Worm (Caenorhabditis elegans) whole organism, L1 larva: Measurements from ENCODE around the gene ZK470.2.

ENCODE experiments used
- C16A3.4 ChIP-seq: fragments of 150-350 bp; optimal IDR thresholded peaks from 2 replicates; lab custom pipeline; 2014; ENCODE audit warnings: missing biosample characterization, missing genetic modification characterization
- F16B12.6 ChIP-seq: fragments of 150-350 bp; optimal IDR thresholded peaks from 2 replicates; lab custom pipeline; 2014; ENCODE audit warnings: missing biosample characterization, missing genetic modification characterization
- Y116A8C.19 ChIP-seq: sonication (generic microtip); optimal IDR thresholded peaks from 2 replicates; lab custom pipeline; 2016; ENCODE audit warnings: missing compliant biosample characterization, missing genetic modification characterization, borderline replicate concordance
- aha-1 ChIP-seq: fragments of 150-350 bp; optimal IDR thresholded peaks from 2 replicates; lab custom pipeline; 2014; ENCODE audit warnings: missing biosample characterization, missing genetic modification characterization
- aly-2 ChIP-seq: fragments of 150-350 bp; optimal IDR thresholded peaks from 2 replicates; lab custom pipeline; 2014; ENCODE audit warnings: missing biosample characterization, missing genetic modification characterization
- ama-1 ChIP-seq: fragments of 150-350 bp; optimal IDR thresholded peaks from 2 replicates; lab custom pipeline; 2014
- blmp-1 ChIP-seq: fragments of 150-350 bp; optimal IDR thresholded peaks from 2 replicates; lab custom pipeline; 2014; ENCODE audit warnings: missing biosample characterization, missing genetic modification characterization
- ceh-8 ChIP-seq: fragments of 200-800 bp; sonication (Bioruptor generic); optimal IDR thresholded peaks from 2 replicates; lab custom pipeline; 2018; ENCODE audit warnings: mild to moderate bottlenecking, missing genetic modification characterization, moderate library complexity, missing compliant biosample characterization
- ceh-82 ChIP-seq, 3 experiments: fragments of 150-350 bp in 1 of 3; sonication (generic microtip) in 2 of 3; optimal IDR thresholded peaks; 2 replicates each; lab custom pipeline; 2014 to 2017; ENCODE audit warnings: missing biosample characterization in 3 of 3, missing genetic modification characterization in 3 of 3
- ceh-88 ChIP-seq: fragments of 200-800 bp; sonication (Bioruptor generic); IDR thresholded peaks from 2 replicates; pipeline ENCODE4 v1.3.6; 2022; ENCODE audit warnings: missing genetic modification characterization, missing compliant biosample characterization
- ces-1 ChIP-seq: fragments of 150-350 bp; optimal IDR thresholded peaks from 2 replicates; lab custom pipeline; 2014; ENCODE audit warnings: missing biosample characterization, missing genetic modification reagents, missing genetic modification characterization
- dsc-1 ChIP-seq: sonication (generic microtip); optimal IDR thresholded peaks from 2 replicates; lab custom pipeline; 2016; ENCODE audit warnings: mild to moderate bottlenecking, missing genetic modification characterization, missing compliant biosample characterization
- efl-3 ChIP-seq: fragments of 200-800 bp; sonication (Bioruptor generic); optimal IDR thresholded peaks from 2 replicates; lab custom pipeline; 2018; ENCODE audit warnings: mild to moderate bottlenecking, missing genetic modification characterization, missing compliant biosample characterization
- egl-13 ChIP-seq: sonication (generic microtip); optimal IDR thresholded peaks from 2 replicates; lab custom pipeline; 2016; ENCODE audit warnings: missing genotype, missing genetic modification reagents, missing genetic modification characterization, missing compliant biosample characterization
- elt-2 ChIP-seq: sonication (generic microtip); optimal IDR thresholded peaks from 2 replicates; lab custom pipeline; 2016; ENCODE audit warnings: missing genetic modification characterization, mild to moderate bottlenecking, inconsistent platforms, missing compliant biosample characterization, missing genetic modification reagents
- elt-3 ChIP-seq, 6 experiments: fragments of 150-350 bp in 1 of 6; sonication (generic microtip); optimal IDR thresholded peaks; 2 replicates each; lab custom pipeline; 2017 to 2018; ENCODE audit warnings: missing biosample characterization in 6 of 6, missing genetic modification characterization in 6 of 6, inconsistent platforms in 1 of 6
- fkh-10 ChIP-seq: sonication (generic microtip); optimal IDR thresholded peaks from 2 replicates; lab custom pipeline; 2017; ENCODE audit warnings: missing biosample characterization, missing genetic modification reagents, missing genetic modification characterization
- fkh-4 ChIP-seq: sonication (generic microtip); optimal IDR thresholded peaks from 2 replicates; lab custom pipeline; 2016; ENCODE audit warnings: missing compliant biosample characterization, missing genetic modification characterization, borderline replicate concordance
- fkh-8 ChIP-seq: sonication (generic microtip); optimal IDR thresholded peaks from 2 replicates; lab custom pipeline; 2016; ENCODE audit warnings: mild to moderate bottlenecking, missing genetic modification characterization, missing compliant biosample characterization
- grh-1 ChIP-seq: fragments of 200-800 bp; sonication (Bioruptor generic); IDR thresholded peaks from 2 replicates; pipeline ENCODE4 v1.3.6; 2022; ENCODE audit warnings: missing genetic modification reagents, missing genetic modification characterization, missing compliant biosample characterization
- hlh-17 ChIP-seq: fragments of 200-800 bp; sonication (Bioruptor generic); optimal IDR thresholded peaks from 2 replicates; lab custom pipeline; 2018; ENCODE audit warnings: missing genetic modification characterization, mild to moderate bottlenecking, missing compliant biosample characterization, moderate library complexity, borderline replicate concordance
- jun-1 ChIP-seq: fragments of 150-350 bp; optimal IDR thresholded peaks from 2 replicates; lab custom pipeline; 2014; ENCODE audit warnings: missing biosample characterization, missing genetic modification reagents, missing genetic modification characterization
- lin-13 ChIP-seq: fragments of 150-350 bp; optimal IDR thresholded peaks from 2 replicates; lab custom pipeline; 2014; ENCODE audit warnings: missing biosample characterization, missing genetic modification reagents, missing genetic modification characterization
- lin-14 ChIP-seq: fragments of 200-800 bp; sonication (Bioruptor generic); optimal IDR thresholded peaks from 2 replicates; lab custom pipeline; 2018; ENCODE audit warnings: mild to moderate bottlenecking, missing genetic modification characterization, moderate library complexity, missing compliant biosample characterization
- lin-35 ChIP-seq, 2 experiments: fragments of 150-350 bp; optimal IDR thresholded peaks; 2 replicates each; lab custom pipeline; 2014; ENCODE audit warnings: missing biosample characterization in 2 of 2, missing genetic modification characterization in 2 of 2, missing genetic modification reagents in 2 of 2
- lin-39 ChIP-seq: fragments of 150-350 bp; optimal IDR thresholded peaks from 2 replicates; lab custom pipeline; 2014; ENCODE audit warnings: missing biosample characterization, missing genetic modification reagents, missing genetic modification characterization
- lir-3 ChIP-seq: sonication (generic microtip); optimal IDR thresholded peaks from 2 replicates; lab custom pipeline; 2016; ENCODE audit warnings: mild to moderate bottlenecking, missing genetic modification characterization, moderate library complexity, missing compliant biosample characterization; ENCODE audit not compliant: poor library complexity
- mab-9 ChIP-seq: fragments of 200-800 bp; sonication (Bioruptor generic); IDR thresholded peaks from 2 replicates; pipeline ENCODE4 v1.3.6; 2022; ENCODE audit warnings: missing genetic modification reagents, missing genetic modification characterization, missing compliant biosample characterization
- mdl-1 ChIP-seq, 2 experiments: fragments of 150-350 bp; optimal IDR thresholded peaks; 2 replicates each; lab custom pipeline; 2014 to 2017; ENCODE audit warnings: missing biosample characterization in 2 of 2, missing genetic modification characterization in 2 of 2, inconsistent platforms in 1 of 2
- mep-1 ChIP-seq: fragments of 150-350 bp; optimal IDR thresholded peaks from 2 replicates; lab custom pipeline; 2014; ENCODE audit warnings: missing biosample characterization, missing genetic modification characterization
- nhr-12 ChIP-seq: sonication (generic microtip); optimal IDR thresholded peaks from 2 replicates; lab custom pipeline; 2017; ENCODE audit warnings: missing biosample characterization, missing genetic modification characterization
- nhr-19 ChIP-seq: fragments of 200-800 bp; sonication (Bioruptor generic); conservative IDR thresholded peaks from 2 replicates; pipeline ENCODE4 v1.3.6; 2022; ENCODE audit warnings: missing genetic modification characterization, missing compliant biosample characterization
- nhr-237 ChIP-seq: fragments of 150-350 bp; optimal IDR thresholded peaks from 2 replicates; lab custom pipeline; 2014; ENCODE audit warnings: missing biosample characterization, missing genetic modification characterization
- nhr-28 ChIP-seq: fragments of 150-350 bp; optimal IDR thresholded peaks from 2 replicates; lab custom pipeline; 2014; ENCODE audit warnings: missing biosample characterization, missing genetic modification characterization
- nhr-47 ChIP-seq: sonication (generic microtip); optimal IDR thresholded peaks from 2 replicates; lab custom pipeline; 2016; ENCODE audit warnings: mild to moderate bottlenecking, missing genetic modification characterization, moderate library complexity, missing compliant biosample characterization
- nhr-71 ChIP-seq: sonication (generic microtip); optimal IDR thresholded peaks from 2 replicates; lab custom pipeline; 2016; ENCODE audit warnings: mild to moderate bottlenecking, missing genetic modification characterization, moderate library complexity, missing compliant biosample characterization
- nhr-76 ChIP-seq: sonication (generic microtip); optimal IDR thresholded peaks from 2 replicates; lab custom pipeline; 2017; ENCODE audit warnings: missing biosample characterization, missing genetic modification characterization
- nhr-77 ChIP-seq: fragments of 150-350 bp; optimal IDR thresholded peaks from 2 replicates; lab custom pipeline; 2014; ENCODE audit warnings: missing biosample characterization, missing genetic modification characterization
- nhr-85 ChIP-seq: sonication (generic microtip); peaks from one replicate; lab custom pipeline; 2016; ENCODE audit warnings: missing genetic modification characterization, inconsistent platforms, missing compliant biosample characterization
- nhr-90 ChIP-seq: sonication (generic microtip); optimal IDR thresholded peaks from 2 replicates; lab custom pipeline; 2016; ENCODE audit warnings: mild to moderate bottlenecking, missing genetic modification characterization, missing compliant biosample characterization; ENCODE audit not compliant: poor library complexity
- pax-3 ChIP-seq: fragments of 200-800 bp; sonication (Bioruptor generic); optimal IDR thresholded peaks from 2 replicates; lab custom pipeline; 2018; ENCODE audit warnings: mild to moderate bottlenecking, missing genetic modification characterization, moderate library complexity, missing compliant biosample characterization
- rnt-1 ChIP-seq: sonication (generic microtip); optimal IDR thresholded peaks from 2 replicates; lab custom pipeline; 2016; ENCODE audit warnings: mild to moderate bottlenecking, missing genetic modification characterization, moderate library complexity, missing compliant biosample characterization
- skn-1 ChIP-seq: fragments of 150-350 bp; optimal IDR thresholded peaks from 2 replicates; lab custom pipeline; 2014; ENCODE audit warnings: missing biosample characterization, missing genetic modification characterization
- snpc-4 ChIP-seq: fragments of 150-350 bp; optimal IDR thresholded peaks from 2 replicates; lab custom pipeline; 2014; ENCODE audit warnings: missing biosample characterization, missing genetic modification characterization
- snu-23 ChIP-seq: sonication (generic microtip); optimal IDR thresholded peaks from 2 replicates; lab custom pipeline; 2016; ENCODE audit warnings: missing genetic modification characterization, missing compliant biosample characterization
- tbx-2 ChIP-seq: sonication (generic microtip); optimal IDR thresholded peaks from 2 replicates; lab custom pipeline; 2016; ENCODE audit warnings: missing genetic modification characterization, missing compliant biosample characterization
- unc-130 ChIP-seq: fragments of 150-350 bp; optimal IDR thresholded peaks from 2 replicates; lab custom pipeline; 2017; ENCODE audit warnings: missing biosample characterization, missing genetic modification characterization, inconsistent platforms
- unc-86 ChIP-seq: sonication (generic microtip); optimal IDR thresholded peaks from 2 replicates; lab custom pipeline; 2016; ENCODE audit warnings: missing genetic modification characterization, missing compliant biosample characterization
- xbp-1 ChIP-seq: sonication (generic microtip); optimal IDR thresholded peaks from 2 replicates; lab custom pipeline; 2016; ENCODE audit warnings: missing genetic modification characterization, missing compliant biosample characterization
- zip-4 ChIP-seq: fragments of 200-800 bp; sonication (Bioruptor generic); optimal IDR thresholded peaks from 2 replicates; lab custom pipeline; 2018; ENCODE audit warnings: mild to moderate bottlenecking, missing genetic modification characterization, moderate library complexity, missing compliant biosample characterization
- ztf-11 ChIP-seq, 2 experiments: sonication (generic microtip); optimal IDR thresholded peaks; 2 replicates each; lab custom pipeline; 2016 to 2017; ENCODE audit warnings: missing genetic modification characterization in 2 of 2, missing biosample characterization in 1 of 2, missing compliant biosample characterization in 1 of 2

The ZK470.2 gene

DNA sequence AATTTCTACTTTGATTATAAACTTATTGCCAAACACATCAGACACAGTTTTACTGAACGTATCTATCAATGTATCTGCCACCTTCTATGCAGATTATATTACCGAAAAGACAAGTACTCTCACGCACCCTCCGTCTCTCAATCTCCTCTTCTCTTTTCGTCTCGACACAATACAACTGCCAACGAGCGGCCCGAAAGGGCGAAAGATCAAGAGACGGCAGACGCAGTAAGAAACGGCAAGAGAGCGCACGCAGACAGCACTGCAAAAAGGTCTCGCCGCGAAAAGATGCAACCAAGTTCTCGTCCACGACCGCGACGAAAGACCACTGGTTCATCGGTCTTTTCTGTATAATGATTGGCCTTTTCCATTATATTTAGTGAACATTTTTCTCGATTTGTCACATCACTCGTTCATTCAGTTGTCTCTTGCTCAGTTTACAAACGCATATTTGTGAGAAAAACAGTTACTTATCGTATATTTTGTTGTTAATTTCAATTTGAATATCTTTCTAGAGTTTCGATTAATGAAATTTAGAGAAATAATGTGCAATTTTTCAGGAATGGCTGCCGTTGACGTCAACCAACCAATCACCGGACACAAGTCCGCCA is 55.7 kb downstream of the ZK470.2 start, which contains the start of gene vha-12:
TSS of gene vha-12 (plus strand) at position 558 of the 608 bp plus-strand sequence.
- peak; percentile 91 for TF ChIP-seq nhr-237 (tag; lab: Kevin White, UChicago)
- TF ChIP-seq snu-23 = peak; percentile 95
- TF ChIP-seq pax-3 (tag; lab: Kevin White, UChicago) = peak; percentile 73
- TF ChIP-seq grh-1 (GFP tag; lab: Robert Waterston, UW) = peak; percentile 91
- no peak for TF ChIP-seq ces-1 (GFP tag; lab: Kevin White, UChicago)
- peak; percentile 78 for TF ChIP-seq lin-13 (GFP tag; lab: Kevin White, UChicago)
- peak; percentile 94 for TF ChIP-seq xbp-1 (tag; lab: Kevin White, UChicago)
- TF ChIP-seq nhr-28 (tag; lab: Kevin White, UChicago) = no peak
- no peak for TF ChIP-seq nhr-76 (tag; lab: Kevin White, UChicago)
- TF ChIP-seq ceh-8 (GFP tag; lab: Kevin White, UChicago) = peak; percentile 14
- peak; percentile 88 for TF ChIP-seq jun-1 (tag; lab: Kevin White, UChicago)
- TF ChIP-seq fkh-4 (tag; lab: Kevin White, UChicago) = no peak
- peak in 1 of 2 experiments; percentile 70 for TF ChIP-seq ztf-11 (tag; optimal IDR thresholded peaks at IDR 0.05; lab: Kevin White, UChicago)
- TF ChIP-seq ama-1 (lab: Kevin White, UChicago) = peak; percentile 44
- peak in 4 of 6 experiments; percentile 19 to 86 (median 79) for TF ChIP-seq elt-3 (tag; optimal IDR thresholded peaks at IDR 0.05; lab: Kevin White, UChicago)
- peak; percentile 77 for TF ChIP-seq elt-2 (tag; lab: Kevin White, UChicago)
- peak; percentile 48 for TF ChIP-seq zip-4 (GFP tag; lab: Kevin White, UChicago)
- TF ChIP-seq rnt-1 (tag; lab: Kevin White, UChicago) = peak; percentile 94
- peak; percentile 96 for TF ChIP-seq nhr-85 (tag; lab: Kevin White, UChicago)
- peak; percentile 96 for TF ChIP-seq nhr-71 (tag; lab: Kevin White, UChicago)
- peak; percentile 77 for TF ChIP-seq dsc-1 (tag; lab: Kevin White, UChicago)
- TF ChIP-seq hlh-17 (GFP tag; lab: Kevin White, UChicago) = no peak
- peak; percentile 95 for TF ChIP-seq tbx-2 (tag; lab: Kevin White, UChicago)
- peak; percentile 86 for TF ChIP-seq mep-1 (tag; lab: Kevin White, UChicago)
- TF ChIP-seq mab-9 (GFP tag; lab: Robert Waterston, UW) = peak; percentile 66; the same call in 1 of the 2 replicates
- peak; percentile 65 for TF ChIP-seq lin-39 (tag; lab: Kevin White, UChicago)
- peak; percentile 92 for TF ChIP-seq nhr-90 (tag; lab: Kevin White, UChicago)
- TF ChIP-seq nhr-12 (tag; lab: Kevin White, UChicago) = no peak
- TF ChIP-seq C16A3.4 (tag; lab: Kevin White, UChicago) = peak; percentile 82
- TF ChIP-seq mdl-1 (tag; optimal IDR thresholded peaks at IDR 0.05; lab: Kevin White, UChicago) = peak in 1 of 2 experiments; percentile 89
- TF ChIP-seq F16B12.6 (tag; lab: Kevin White, UChicago) = peak; percentile 31
- TF ChIP-seq snpc-4 (tag; lab: Kevin White, UChicago) = peak; percentile 68
- TF ChIP-seq unc-130 = no peak
- TF ChIP-seq egl-13 = peak; percentile 75
- TF ChIP-seq unc-86 (tag; lab: Kevin White, UChicago) = peak; percentile 90
- peak; percentile 89 for TF ChIP-seq fkh-8
- TF ChIP-seq lin-14 (GFP tag; lab: Kevin White, UChicago) = peak; percentile 98
- TF ChIP-seq nhr-77 (tag; lab: Kevin White, UChicago) = peak; percentile 89
- peak; percentile 59 for TF ChIP-seq lir-3 (tag; lab: Kevin White, UChicago)
- peak; percentile 87 for TF ChIP-seq skn-1 (tag; lab: Kevin White, UChicago)
- TF ChIP-seq nhr-47 (tag; lab: Kevin White, UChicago) = peak; percentile 94
- peak; percentile 80 for TF ChIP-seq blmp-1
- TF ChIP-seq ceh-82 (tag; optimal IDR thresholded peaks at IDR 0.05; lab: Kevin White, UChicago) = peak; percentile 81 to 96 (median 94)
- TF ChIP-seq aha-1 (tag; lab: Kevin White, UChicago) = no peak
- no peak for TF ChIP-seq efl-3 (GFP tag; lab: Kevin White, UChicago)
- no peak for TF ChIP-seq Y116A8C.19 (tag; lab: Kevin White, UChicago)
- TF ChIP-seq aly-2 (tag; lab: Kevin White, UChicago) = peak; percentile 83
- peak; percentile 90 for TF ChIP-seq nhr-19
- TF ChIP-seq fkh-10 (GFP tag; lab: Kevin White, UChicago) = peak; percentile 83
- peak; percentile 51; the same call in 1 of the 2 replicates for TF ChIP-seq ceh-88 (GFP tag; lab: Robert Waterston, UW)
- TF ChIP-seq lin-35 (GFP tag; optimal IDR thresholded peaks at IDR 0.05; lab: Kevin White, UChicago) = peak; percentile 77 to 88
